Fruit fly (Drosophila melanogaster) whole organism, wandering third instar larva: Measurements from ENCODE around the gene Os-C.
A peak's percentile ranks its signal among the peaks of the same experiment; 100 is the strongest.

Experiments
- Abd-B ChIP-seq: fragments of >200 bp; optimal IDR thresholded peaks from 2 replicates; lab custom pipeline; 2017; ENCODE audit warnings: missing biosample characterization, missing genetic modification characterization
- CG32264 ChIP-seq: fragments of 200-800 bp; sonication (Bioruptor generic); optimal IDR thresholded peaks from 2 replicates; lab custom pipeline; 2016; ENCODE audit warnings: missing biosample characterization, missing genetic modification characterization
- CG9705 ChIP-seq: fragments of 200-800 bp; sonication (Bioruptor generic); optimal IDR thresholded peaks from 2 replicates; lab custom pipeline; 2018; ENCODE audit warnings: missing biosample characterization, mild to moderate bottlenecking, missing genetic modification characterization
- CrebA ChIP-seq: fragments of 200-800 bp; sonication (Bioruptor generic); optimal IDR thresholded peaks from 2 replicates; lab custom pipeline; 2016; ENCODE audit warnings: missing biosample characterization, mild to moderate bottlenecking, missing genetic modification characterization, borderline replicate concordance
- Dif ChIP-seq: fragments of 200-275, 200-300 bp; sonication (Bioruptor generic); optimal IDR thresholded peaks from 2 replicates; lab custom pipeline; 2018; ENCODE audit warnings: missing biosample characterization, missing genetic modification characterization; ENCODE audit not compliant: partially characterized antibody
- HLH106 ChIP-seq: fragments of 200-800 bp; optimal IDR thresholded peaks from 3 replicates; lab custom pipeline; 2019; ENCODE audit warnings: missing biosample characterization, mild to moderate bottlenecking, missing genetic modification characterization, moderate library complexity
- Hnf4 ChIP-seq: fragments of 200-800 bp; sonication (Bioruptor generic); optimal IDR thresholded peaks from 2 replicates; lab custom pipeline; 2016; ENCODE audit warnings: missing biosample characterization, mild to moderate bottlenecking, missing genetic modification characterization
- Hr78 ChIP-seq: fragments of >200 bp; optimal IDR thresholded peaks from 2 replicates; lab custom pipeline; 2017; ENCODE audit warnings: missing biosample characterization, missing genetic modification characterization
- Hr83 ChIP-seq: fragments of 200-300 bp; sonication (Bioruptor generic); optimal IDR thresholded peaks from 2 replicates; lab custom pipeline; 2016; ENCODE audit warnings: missing biosample characterization, mild to moderate bottlenecking, missing genetic modification characterization, moderate library complexity; ENCODE audit not compliant: poor library complexity, severe bottlenecking
- Myc ChIP-seq: fragments of >200 bp; optimal IDR thresholded peaks from 2 replicates; lab custom pipeline; 2017
- OdsH ChIP-seq: fragments of 200-800 bp; sonication (Bioruptor generic); optimal IDR thresholded peaks from 2 replicates; lab custom pipeline; 2016; ENCODE audit warnings: missing biosample characterization, mild to moderate bottlenecking, missing genetic modification characterization
- Rel ChIP-seq, 2 experiments: fragments of 200-800 bp; sonication (Bioruptor generic) in 1 of 2; optimal IDR thresholded peaks; 2 replicates in 1 of 2; 3 replicates in 1 of 2; lab custom pipeline; 2016 to 2019; ENCODE audit warnings: mild to moderate bottlenecking in 2 of 2, missing biosample characterization in 2 of 2, missing genetic modification characterization in 2 of 2, moderate library complexity in 1 of 2
- Sp1 ChIP-seq: fragments of 200-800 bp; sonication (Bioruptor generic); optimal IDR thresholded peaks from 3 replicates; lab custom pipeline; 2019; ENCODE audit warnings: missing biosample characterization, mild to moderate bottlenecking, missing genetic modification characterization, moderate library complexity
- Vsx2 ChIP-seq: fragments of 200-300, 225-300 bp; sonication (Bioruptor generic); optimal IDR thresholded peaks from 2 replicates; lab custom pipeline; 2018; ENCODE audit warnings: missing biosample characterization, missing genetic modification characterization; ENCODE audit not compliant: partially characterized antibody
- br ChIP-seq: fragments of 200-800 bp; sonication (Bioruptor generic); optimal IDR thresholded peaks from 2 replicates; lab custom pipeline; 2016; ENCODE audit warnings: missing biosample characterization, missing genetic modification characterization
- brk ChIP-seq: fragments of 200-800 bp; sonication (Bioruptor generic); optimal IDR thresholded peaks from 2 replicates; lab custom pipeline; 2016; ENCODE audit warnings: missing biosample characterization, mild to moderate bottlenecking, missing genetic modification characterization
- dl ChIP-seq, 2 experiments: fragments of 175-275, 200-275 bp in 1 of 2; fragments of 200-275 bp in 1 of 2; sonication (Bioruptor generic); optimal IDR thresholded peaks; lab custom pipeline; 2018; ENCODE audit warnings: mild to moderate bottlenecking in 2 of 2, missing biosample characterization in 2 of 2, missing genetic modification characterization in 2 of 2, moderate library complexity in 2 of 2; ENCODE audit not compliant: partially characterized antibody in 2 of 2, insufficient read depth in 1 of 2
- dmrt93B ChIP-seq: fragments of 200-800 bp; sonication (Bioruptor generic); optimal IDR thresholded peaks from 2 replicates; lab custom pipeline; 2018; ENCODE audit warnings: missing biosample characterization, mild to moderate bottlenecking, missing genetic modification characterization
- dsf ChIP-seq: sonication (Bioruptor generic); optimal IDR thresholded peaks from 2 replicates; lab custom pipeline; 2016; ENCODE audit warnings: missing biosample characterization, missing genetic modification characterization, borderline replicate concordance
- ey ChIP-seq: fragments of 200-800 bp; sonication (Bioruptor generic); optimal IDR thresholded peaks from 2 replicates; lab custom pipeline; 2016; ENCODE audit warnings: missing biosample characterization, missing genetic modification characterization
- foxo ChIP-seq, 2 experiments: fragments of 200-800 bp; sonication (Bioruptor generic); optimal IDR thresholded peaks; 2 replicates in 1 of 2; 3 replicates in 1 of 2; lab custom pipeline; 2016 to 2017; ENCODE audit warnings: missing biosample characterization in 2 of 2, missing genetic modification characterization in 2 of 2
- fru ChIP-seq: fragments of 200-800 bp; sonication (Bioruptor generic); optimal IDR thresholded peaks from 3 replicates; lab custom pipeline; 2016; ENCODE audit warnings: missing biosample characterization, mild to moderate bottlenecking, missing genetic modification characterization
- h ChIP-seq: fragments of 200-800 bp; sonication (Bioruptor generic); optimal IDR thresholded peaks from 3 replicates; lab custom pipeline; 2016; ENCODE audit warnings: missing biosample characterization, mild to moderate bottlenecking, missing genetic modification characterization
- jim ChIP-seq: fragments of 175-275, 200-325 bp; sonication (Bioruptor generic); optimal IDR thresholded peaks from 2 replicates; lab custom pipeline; 2016; ENCODE audit warnings: missing biosample characterization, mild to moderate bottlenecking, missing genetic modification characterization
- lola ChIP-seq: fragments of >200 bp; optimal IDR thresholded peaks from 2 replicates; lab custom pipeline; 2017; ENCODE audit warnings: missing biosample characterization, missing genetic modification characterization
- pan ChIP-seq: fragments of >200 bp; optimal IDR thresholded peaks from 2 replicates; lab custom pipeline; 2017
- psq ChIP-seq: fragments of 200-800 bp; sonication (Bioruptor generic); optimal IDR thresholded peaks from 3 replicates; lab custom pipeline; 2017; ENCODE audit warnings: missing biosample characterization, mild to moderate bottlenecking, missing genetic modification characterization, moderate library complexity
- rgr ChIP-seq: fragments of 200-800 bp; sonication (Bioruptor generic); optimal IDR thresholded peaks from 3 replicates; lab custom pipeline; 2016; ENCODE audit warnings: missing biosample characterization, mild to moderate bottlenecking, missing genetic modification characterization
- sv ChIP-seq: fragments of 200-800 bp; sonication (Bioruptor generic); optimal IDR thresholded peaks from 3 replicates; lab custom pipeline; 2016; ENCODE audit warnings: missing biosample characterization, missing genetic modification characterization
- usp ChIP-seq: fragments of >200 bp; optimal IDR thresholded peaks from 2 replicates; lab custom pipeline; 2017; ENCODE audit warnings: missing biosample characterization, missing genetic modification characterization
- woc ChIP-seq: sonication (Bioruptor generic); optimal IDR thresholded peaks from 2 replicates; lab custom pipeline; 2016; ENCODE audit warnings: missing biosample characterization, mild to moderate bottlenecking, missing genetic modification characterization

Gene Os-C

dm6 chr3R:7969702-7970175 is 9.0 kb upstream of the Os-C start:
- TF ChIP-seq foxo (GFP tag; optimal IDR thresholded peaks at IDR 0.05; lab: Kevin White, UChicago) = peak in 1 of 2 experiments; percentile 62
- peak; percentile 68 for TF ChIP-seq HLH106
- peak; percentile 32 for TF ChIP-seq dmrt93B (GFP tag; lab: Kevin White, UChicago)
- TF ChIP-seq Rel (GFP tag; optimal IDR thresholded peaks at IDR 0.05; lab: Kevin White, UChicago) = no peak
- no peak for TF ChIP-seq Rel (tag; optimal IDR thresholded peaks at IDR 0.05; lab: Kevin White, UChicago)
- TF ChIP-seq CrebA (GFP tag; lab: Kevin White, UChicago) = no peak
- TF ChIP-seq ey (GFP tag; lab: Kevin White, UChicago) = peak; percentile 49
- TF ChIP-seq h (GFP tag; lab: Kevin White, UChicago) = peak; percentile 58
- no peak for TF ChIP-seq Abd-B (GFP tag; lab: Kevin White, UChicago)
- TF ChIP-seq fru (GFP tag; lab: Kevin White, UChicago) = peak; percentile 62
- TF ChIP-seq woc (GFP tag; lab: Kevin White, UChicago) = peak; percentile 3
- TF ChIP-seq Sp1 (GFP tag; lab: Kevin White, UChicago) = peak; percentile 58
- peak; percentile 44 for TF ChIP-seq OdsH (GFP tag; lab: Kevin White, UChicago)
- no peak for TF ChIP-seq Dif (GFP tag; lab: Kevin White, UChicago)
- peak; percentile 50 for TF ChIP-seq rgr (GFP tag; lab: Kevin White, UChicago)
- peak; percentile 31 for TF ChIP-seq psq
- peak; percentile 42 for TF ChIP-seq br (GFP tag; lab: Kevin White, UChicago)
- TF ChIP-seq Hnf4 = peak; percentile 33

dm6 chr3R:7970640-7971039 is 8.1 kb upstream of the Os-C start:
- TF ChIP-seq Myc (lab: Kevin White, UChicago) (no peak), dsf (no peak), lola (no peak), woc (GFP tag; lab: Kevin White, UChicago) (no peak), Abd-B (GFP tag; lab: Kevin White, UChicago) (no peak), CG32264 (GFP tag; lab: Kevin White, UChicago) (no peak), br (GFP tag; lab: Kevin White, UChicago) (no peak), sv (no peak), rgr (GFP tag; lab: Kevin White, UChicago) (no peak), pan (lab: Kevin White, UChicago) (no peak), CG9705 (GFP tag; lab: Kevin White, UChicago) (no peak)

- TF ChIP-seq usp (GFP tag; lab: Kevin White, UChicago) (no peak), OdsH (GFP tag; lab: Kevin White, UChicago) (no peak), Myc (lab: Kevin White, UChicago) (no peak), brk (GFP tag; lab: Kevin White, UChicago) (no peak), jim (no peak), dl (GFP tag; optimal IDR thresholded peaks at IDR 0.05; lab: Kevin White, UChicago; ENCODE audit: insufficient read depth in 1 of 2, partially characterized antibody in 2 of 2) (no peak)
These were observed 6.6 kb upstream of the Os-C start for dm6 chr3R:7972179-7972578.

DNA sequence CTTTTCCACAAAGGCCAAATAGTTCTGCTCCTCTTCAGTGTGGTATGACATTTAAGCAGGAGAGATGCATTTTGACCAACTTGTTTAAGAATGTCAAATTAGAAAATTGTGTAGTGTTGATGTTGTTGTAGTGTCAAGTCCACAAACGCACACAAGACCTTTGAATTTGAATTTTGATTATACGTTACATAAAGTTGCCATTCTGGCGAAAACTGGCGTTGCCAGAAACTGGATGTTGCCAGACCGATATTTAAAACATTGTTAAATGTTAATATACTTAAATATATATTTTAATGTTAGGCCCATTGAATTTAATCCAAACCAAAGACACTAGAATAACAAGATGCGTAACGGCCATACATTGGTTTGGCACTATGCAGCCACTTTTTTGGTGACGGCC is 5.7 kb upstream of the Os-C start:
- TF ChIP-seq CrebA (GFP tag; lab: Kevin White, UChicago) (no peak), Myc (lab: Kevin White, UChicago) (no peak), lola (no peak), ey (GFP tag; lab: Kevin White, UChicago) (no peak), brk (GFP tag; lab: Kevin White, UChicago) (no peak), dsf (no peak), h (GFP tag; lab: Kevin White, UChicago) (no peak), dl (GFP tag; optimal IDR thresholded peaks at IDR 0.05; lab: Kevin White, UChicago; ENCODE audit: insufficient read depth in 1 of 2, partially characterized antibody in 2 of 2) (no peak), Vsx2 (GFP tag; lab: Kevin White, UChicago) (no peak), dmrt93B (GFP tag; lab: Kevin White, UChicago) (no peak), Hnf4 (no peak), Hr83 (GFP tag; lab: Kevin White, UChicago) (no peak), Sp1 (GFP tag; lab: Kevin White, UChicago) (no peak), Hr78 (GFP tag; lab: Kevin White, UChicago) (no peak), psq (no peak), rgr (GFP tag; lab: Kevin White, UChicago) (no peak), Rel (GFP tag; optimal IDR thresholded peaks at IDR 0.05; lab: Kevin White, UChicago) (no peak), Rel (tag; optimal IDR thresholded peaks at IDR 0.05; lab: Kevin White, UChicago) (no peak)
